Worm (Caenorhabditis elegans) whole organism, late embryonic: Measurements from ENCODE around the gene lin-24.

ENCODE experiments used
- dmd-4 ChIP-seq: sonication (generic microtip); optimal IDR thresholded peaks from 2 replicates; lab custom pipeline; 2016; ENCODE audit warnings: borderline replicate concordance, missing genetic modification characterization, missing compliant biosample characterization
- elt-2 ChIP-seq: sonication (generic microtip); optimal IDR thresholded peaks from 2 replicates; lab custom pipeline; 2016; ENCODE audit warnings: missing genetic modification reagents, missing genetic modification characterization, missing compliant biosample characterization
- fkh-10 ChIP-seq: fragments of 150-350 bp; optimal IDR thresholded peaks from 2 replicates; lab custom pipeline; 2014; ENCODE audit warnings: missing biosample characterization, missing genetic modification reagents, missing genetic modification characterization

ce11 chrIV:12089551-12089950 lies 39.8 kb upstream of the lin-24 start, which contains the start of gene F11A10.6:
- TF ChIP-seq fkh-10 (GFP tag; lab: Kevin White, UChicago) = no peak
- no peak for TF ChIP-seq elt-2
- TF ChIP-seq dmd-4 (tag; lab: Kevin White, UChicago) = no peak
